Worm (Caenorhabditis elegans): ENCODE data around the gene vps-8.

Gene vps-8

ce11 chrIV:12265877-12266276 lies 9.9 kb downstream of the vps-8 start:
- peak; percentile 92 for TF ChIP-seq aha-1 (tag)
- no peak for TF ChIP-seq lin-1 (GFP tag; IDR thresholded peaks at IDR 0.05)

ce11 chrIV:12261353-12261752 lies 14.4 kb downstream of the vps-8 start, which contains the start of gene sre-14:
TSS of gene sre-14 (minus strand) at chrIV:12261453.
- no peak for TF ChIP-seq Y48G9A.11 (GFP tag; IDR thresholded peaks at IDR 0.05)

- TF ChIP-seq F49E8.2 (tag; optimal IDR thresholded peaks at IDR 0.05; ENCODE audit: borderline replicate concordance): no peak
- no peak for TF ChIP-seq daf-12 (tag; optimal IDR thresholded peaks at IDR 0.05)
- no peak for TF ChIP-seq fkh-10 (GFP tag; optimal IDR thresholded peaks at IDR 0.05)
- no peak for TF ChIP-seq madf-5 (GFP tag; IDR thresholded peaks at IDR 0.05)
- no peak for TF ChIP-seq dve-1 (tag; optimal IDR thresholded peaks at IDR 0.05; ENCODE audit: insufficient read depth)
- TF ChIP-seq F37D6.2 (tag; optimal IDR thresholded peaks at IDR 0.05): no peak
- TF ChIP-seq ZK546.5 (tag; optimal IDR thresholded peaks at IDR 0.05): no peak
- peak in 1 of 2 experiments; percentile 13 for TF ChIP-seq lsy-2 (tag; optimal IDR thresholded peaks at IDR 0.05)
- no peak for TF ChIP-seq Y105C5A.15 (GFP tag; IDR thresholded peaks at IDR 0.05)
- no peak for TF ChIP-seq Y5F2A.4 (GFP tag; optimal IDR thresholded peaks at IDR 0.05)
- no peak for TF ChIP-seq ztf-11 (tag; optimal IDR thresholded peaks at IDR 0.05)
- TF ChIP-seq aha-1 (tag): peak; percentile 27
- no peak for TF ChIP-seq dmd-9 (GFP tag; IDR thresholded peaks at IDR 0.05)
- TF ChIP-seq tra-1 (GFP tag; IDR thresholded peaks at IDR 0.05): no peak
- TF ChIP-seq unc-130 (GFP tag; optimal IDR thresholded peaks at IDR 0.05): no peak
- TF ChIP-seq spr-1 (tag; optimal IDR thresholded peaks at IDR 0.05): no peak
- no peak for TF ChIP-seq zfp-2 (tag; optimal IDR thresholded peaks at IDR 0.05)
Measured at ce11 chrIV:12259161-12259870, 16.5 kb downstream of the vps-8 start, which contains the start of gene Y39C12A.9. TSS of gene Y39C12A.9 (minus strand) at chrIV:12259211.

- TF ChIP-seq ZK337.2 (GFP tag; IDR thresholded peaks at IDR 0.05): no peak
- TF ChIP-seq fos-1 (tag; optimal IDR thresholded peaks at IDR 0.05): no peak
- no peak for TF ChIP-seq daf-16 (GFP tag; optimal IDR thresholded peaks at IDR 0.05)
- TF ChIP-seq daf-16 (tag; optimal IDR thresholded peaks at IDR 0.05): no peak
- no peak for TF ChIP-seq unc-39 (tag; optimal IDR thresholded peaks at IDR 0.05)
- TF ChIP-seq T26A8.4 (GFP tag; IDR thresholded peaks at IDR 0.05): no peak
- TF ChIP-seq daf-19 (GFP tag; conservative IDR thresholded peaks at IDR 0.05): no peak
- no peak for TF ChIP-seq daf-12 (tag; optimal IDR thresholded peaks at IDR 0.05)
- TF ChIP-seq F44E2.7 (GFP tag; IDR thresholded peaks at IDR 0.05): no peak
- TF ChIP-seq ctbp-1 (GFP tag; IDR thresholded peaks at IDR 0.05): no peak
- TF ChIP-seq hlh-30 (tag; optimal IDR thresholded peaks at IDR 0.05; ENCODE audit: insufficient read depth): no peak
- no peak for TF ChIP-seq mep-1 (tag; optimal IDR thresholded peaks at IDR 0.05)
- TF ChIP-seq saeg-2 (GFP tag; IDR thresholded peaks at IDR 0.05): no peak
- no peak for TF ChIP-seq dve-1 (tag; optimal IDR thresholded peaks at IDR 0.05; ENCODE audit: insufficient read depth)
- no peak for TF ChIP-seq spr-1 (tag; optimal IDR thresholded peaks at IDR 0.05)
- TF ChIP-seq F26F4.8 (GFP tag; conservative IDR thresholded peaks at IDR 0.05): no peak
- TF ChIP-seq lin-39 (tag; optimal IDR thresholded peaks at IDR 0.05): no peak
- TF ChIP-seq dmd-9 (GFP tag; IDR thresholded peaks at IDR 0.05): no peak
- no peak for TF ChIP-seq lin-13 (GFP tag; optimal IDR thresholded peaks at IDR 0.05)
- TF ChIP-seq hif-1 (tag; optimal IDR thresholded peaks at IDR 0.05): no peak
- TF ChIP-seq lir-3 (tag; optimal IDR thresholded peaks at IDR 0.05): no peak
Measured at ce11 chrIV:12252579-12252978, 23.2 kb downstream of the vps-8 start, which contains the start of gene dnj-26. TSS of gene dnj-26 (minus strand) at chrIV:12252679.
